Fruit fly (Drosophila melanogaster) whole organism, wandering third instar larva: ENCODE measurements around the gene CG34299.

ENCODE experiments used
- Abd-B ChIP-seq: fragments of >200 bp; optimal IDR thresholded peaks from 2 replicates; lab custom pipeline; 2017; ENCODE audit warnings: missing biosample characterization, missing genetic modification characterization
- CG9705 ChIP-seq: fragments of 200-800 bp; sonication (Bioruptor generic); optimal IDR thresholded peaks from 2 replicates; lab custom pipeline; 2018; ENCODE audit warnings: missing biosample characterization, mild to moderate bottlenecking, missing genetic modification characterization
- CrebA ChIP-seq: fragments of 200-800 bp; sonication (Bioruptor generic); optimal IDR thresholded peaks from 2 replicates; lab custom pipeline; 2016; ENCODE audit warnings: missing biosample characterization, mild to moderate bottlenecking, missing genetic modification characterization, borderline replicate concordance
- Mio ChIP-seq: sonication (Bioruptor generic); optimal IDR thresholded peaks from 2 replicates; lab custom pipeline; 2016; ENCODE audit warnings: missing biosample characterization, missing genetic modification characterization
- Myc ChIP-seq: fragments of >200 bp; optimal IDR thresholded peaks from 2 replicates; lab custom pipeline; 2017
- N ChIP-seq: fragments of >200 bp; optimal IDR thresholded peaks from 2 replicates; lab custom pipeline; 2018; ENCODE audit warnings: missing biosample characterization, missing external identifiers, missing genetic modification characterization
- brk ChIP-seq: fragments of 200-800 bp; sonication (Bioruptor generic); optimal IDR thresholded peaks from 2 replicates; lab custom pipeline; 2016; ENCODE audit warnings: missing biosample characterization, mild to moderate bottlenecking, missing genetic modification characterization
- dsf ChIP-seq: sonication (Bioruptor generic); optimal IDR thresholded peaks from 2 replicates; lab custom pipeline; 2016; ENCODE audit warnings: missing biosample characterization, missing genetic modification characterization, borderline replicate concordance
- ey ChIP-seq: fragments of 200-800 bp; sonication (Bioruptor generic); optimal IDR thresholded peaks from 2 replicates; lab custom pipeline; 2016; ENCODE audit warnings: missing biosample characterization, missing genetic modification characterization
- jim ChIP-seq: fragments of 175-275, 200-325 bp; sonication (Bioruptor generic); optimal IDR thresholded peaks from 2 replicates; lab custom pipeline; 2016; ENCODE audit warnings: missing biosample characterization, mild to moderate bottlenecking, missing genetic modification characterization
- psq ChIP-seq: fragments of 200-800 bp; sonication (Bioruptor generic); optimal IDR thresholded peaks from 3 replicates; lab custom pipeline; 2017; ENCODE audit warnings: missing biosample characterization, mild to moderate bottlenecking, missing genetic modification characterization, moderate library complexity
- rgr ChIP-seq: fragments of 200-800 bp; sonication (Bioruptor generic); optimal IDR thresholded peaks from 3 replicates; lab custom pipeline; 2016; ENCODE audit warnings: missing biosample characterization, mild to moderate bottlenecking, missing genetic modification characterization
- sage ChIP-seq: fragments of 200-800 bp; sonication (Bioruptor generic); optimal IDR thresholded peaks from 2 replicates; lab custom pipeline; 2016; ENCODE audit warnings: missing biosample characterization, mild to moderate bottlenecking, missing genetic modification characterization

- no peak for TF ChIP-seq psq
- peak; percentile 55 for TF ChIP-seq rgr (GFP tag; lab: Kevin White, UChicago)
- TF ChIP-seq CrebA (GFP tag; lab: Kevin White, UChicago) = no peak
- TF ChIP-seq jim = no peak
- TF ChIP-seq Myc = no peak
- no peak for TF ChIP-seq dsf (GFP tag; lab: Kevin White, UChicago)
- no peak for TF ChIP-seq Mio (GFP tag; lab: Kevin White, UChicago)
- no peak for TF ChIP-seq sage (GFP tag; lab: Kevin White, UChicago)
- TF ChIP-seq N (GFP tag; lab: Kevin White, UChicago) = no peak
- TF ChIP-seq brk (GFP tag; lab: Kevin White, UChicago) = no peak
- no peak for TF ChIP-seq CG9705
- TF ChIP-seq ey (GFP tag; lab: Kevin White, UChicago) = peak; percentile 22
- TF ChIP-seq Abd-B (GFP tag; lab: Kevin White, UChicago) = no peak
Observed at dm6 chr3R:30283940-30284339, 34.6 kb downstream of the CG34299 start.
